Worm (Caenorhabditis elegans): ENCODE data around the gene C31C9.6.

ce11 chrII:13670707-13671295 is 8.9 kb upstream of the C31C9.6 start:
- no peak for TF ChIP-seq fax-1 (tag; optimal IDR thresholded peaks at IDR 0.05)
- no peak for TF ChIP-seq ceh-31 (tag; optimal IDR thresholded peaks at IDR 0.05)
- no peak for TF ChIP-seq pha-4 (tag; optimal IDR thresholded peaks at IDR 0.05)
- no peak for TF ChIP-seq fkh-10 (GFP tag; optimal IDR thresholded peaks at IDR 0.05)
- no peak for TF ChIP-seq rnt-1 (tag; optimal IDR thresholded peaks at IDR 0.05)
- no peak for TF ChIP-seq dve-1 (tag; optimal IDR thresholded peaks at IDR 0.05)

Data from whole organism, late embryonic.